Worm (Caenorhabditis elegans) whole organism, L1 larva: ENCODE measurements around the gene arl-1.

Source experiments
- dpl-1 ChIP-seq, 3 experiments: fragments of 150-350 bp in 2 of 3; sonication (generic microtip) in 1 of 3; optimal IDR thresholded peaks; 2 replicates each; lab custom pipeline; 2014 to 2017; ENCODE audit warnings: missing biosample characterization in 3 of 3, missing genetic modification characterization in 3 of 3, missing genetic modification reagents in 3 of 3
- lsy-2 ChIP-seq, 2 experiments: fragments of 150-350 bp; optimal IDR thresholded peaks; 2 replicates each; lab custom pipeline; 2014; ENCODE audit warnings: missing biosample characterization in 2 of 2, missing genetic modification characterization in 2 of 2
- mep-1 ChIP-seq: fragments of 150-350 bp; optimal IDR thresholded peaks from 2 replicates; lab custom pipeline; 2014; ENCODE audit warnings: missing biosample characterization, missing genetic modification characterization
- nhr-237 ChIP-seq: fragments of 150-350 bp; optimal IDR thresholded peaks from 2 replicates; lab custom pipeline; 2014; ENCODE audit warnings: missing biosample characterization, missing genetic modification characterization
- sox-4 ChIP-seq: sonication (generic microtip); optimal IDR thresholded peaks from 2 replicates; lab custom pipeline; 2016; ENCODE audit warnings: missing genetic modification characterization, missing compliant biosample characterization
- tlp-1 ChIP-seq: fragments of 150-350 bp; optimal IDR thresholded peaks from 2 replicates; lab custom pipeline; 2014; ENCODE audit warnings: missing biosample characterization, missing genetic modification characterization
- unc-98 ChIP-seq: fragments of 200-800 bp; sonication (Bioruptor generic); IDR thresholded peaks from 2 replicates; pipeline ENCODE4 v1.3.6; 2022; ENCODE audit warnings: missing genetic modification characterization, missing compliant biosample characterization
- zag-1 ChIP-seq: fragments of 150-350 bp; optimal IDR thresholded peaks from 2 replicates; lab custom pipeline; 2014; ENCODE audit warnings: missing biosample characterization, missing genetic modification characterization
- ztf-4 ChIP-seq: fragments of 150-350 bp; optimal IDR thresholded peaks from 2 replicates; lab custom pipeline; 2014; ENCODE audit warnings: missing biosample characterization, missing genetic modification characterization

DNA sequence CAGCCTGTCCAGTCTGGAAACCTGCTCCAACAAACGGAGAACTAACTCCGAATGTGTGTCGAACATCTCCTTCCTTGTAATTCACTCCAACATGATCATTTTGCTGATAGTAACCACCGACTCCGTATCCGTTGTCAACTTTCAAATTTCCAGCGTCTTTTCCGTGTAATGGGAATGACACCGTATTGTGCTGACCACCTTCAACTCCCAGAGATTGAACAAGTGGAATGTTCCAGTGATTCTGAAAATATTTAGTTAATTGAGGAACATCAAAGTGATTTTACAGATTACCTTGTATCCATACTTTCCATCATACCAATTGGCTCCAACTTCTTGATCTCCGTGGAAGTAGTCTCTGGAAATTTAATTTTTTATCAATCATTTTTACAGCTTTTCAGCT lies 46.1 kb downstream of the arl-1 start:
- TF ChIP-seq lsy-2 (tag; optimal IDR thresholded peaks at IDR 0.05; lab: Kevin White, UChicago) = no peak
- TF ChIP-seq mep-1 = no peak
- TF ChIP-seq unc-98 (GFP tag; lab: Robert Waterston, UW) = no peak
- no peak for TF ChIP-seq dpl-1 (GFP tag; optimal IDR thresholded peaks at IDR 0.05; lab: Kevin White, UChicago)
- TF ChIP-seq tlp-1 = no peak
- no peak for TF ChIP-seq zag-1 (tag; lab: Kevin White, UChicago)
- no peak for TF ChIP-seq ztf-4
- no peak for TF ChIP-seq nhr-237 (tag; lab: Kevin White, UChicago)
- no peak for TF ChIP-seq sox-4
